Fruit fly (Drosophila melanogaster): ENCODE measurements around the gene CG13841.

Gene CG13841

DNA sequence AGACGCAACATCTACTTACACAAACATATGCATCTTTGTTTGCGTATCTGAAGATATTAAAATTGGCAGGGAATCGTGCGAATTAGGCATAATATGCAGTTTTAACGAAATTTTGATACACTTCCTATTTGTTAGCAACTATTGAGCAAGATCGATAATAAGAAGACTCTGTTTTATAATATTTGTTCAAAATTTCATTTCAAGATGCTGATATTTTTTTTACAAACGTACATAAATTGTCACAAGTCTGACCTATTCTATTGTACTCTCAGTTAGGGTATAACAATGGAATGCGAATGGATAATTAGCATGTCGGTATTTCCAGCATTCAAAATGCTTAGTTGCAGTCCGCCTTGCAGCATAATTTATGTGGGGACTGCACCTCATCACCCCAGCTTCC is 39.6 kb downstream of the CG13841 start (continued):
- TF ChIP-seq sna (GFP tag; IDR thresholded peaks at IDR 0.05; ENCODE audit: partially characterized antibody) (no peak), Camta (GFP tag; optimal IDR thresholded peaks at IDR 0.05) (no peak), sisA (GFP tag; IDR thresholded peaks at IDR 0.05) (no peak), cg (GFP tag; optimal IDR thresholded peaks at IDR 0.05) (no peak), CG17912 (GFP tag; optimal IDR thresholded peaks at IDR 0.05) (no peak), vvl (GFP tag; IDR thresholded peaks at IDR 0.05) (peak; percentile 57; the same call in 1 of the 2 replicates), CG18262 (tag; optimal IDR thresholded peaks at IDR 0.05) (peak; percentile 25), Vsx1 (GFP tag; optimal IDR thresholded peaks at IDR 0.05) (no peak), Atf6 (GFP tag; IDR thresholded peaks at IDR 0.05) (no peak), lola (GFP tag; optimal IDR thresholded peaks at IDR 0.05) (no peak), CG10147 (GFP tag; optimal IDR thresholded peaks at IDR 0.05) (no peak), Oli (tag; optimal IDR thresholded peaks at IDR 0.05) (peak; percentile 7), CG9727 (GFP tag; optimal IDR thresholded peaks at IDR 0.05) (no peak), danr (GFP tag; IDR thresholded peaks at IDR 0.05) (no peak), CG13123 (GFP tag; optimal IDR thresholded peaks at IDR 0.05) (no peak), Taf1 (GFP tag; IDR thresholded peaks at IDR 0.05) (no peak), CG1832 (GFP tag; optimal IDR thresholded peaks at IDR 0.05) (no peak), Asciz (GFP tag; optimal IDR thresholded peaks at IDR 0.05) (no peak), CG7786 (GFP tag; optimal IDR thresholded peaks at IDR 0.05) (no peak), CG4820 (GFP tag; optimal IDR thresholded peaks at IDR 0.05) (no peak), bowl (GFP tag; IDR thresholded peaks at IDR 0.05) (no peak), fru (optimal IDR thresholded peaks at IDR 0.05) (no peak), ato (GFP tag; IDR thresholded peaks at IDR 0.05; ENCODE audit: partially characterized antibody) (no peak), Dad (GFP tag; optimal IDR thresholded peaks at IDR 0.05) (no peak), CG12744 (GFP tag; optimal IDR thresholded peaks at IDR 0.05) (no peak), wek (GFP tag; optimal IDR thresholded peaks at IDR 0.05) (no peak), chn (GFP tag; optimal IDR thresholded peaks at IDR 0.05) (no peak), CG8281 (tag; optimal IDR thresholded peaks at IDR 0.05) (no peak), bigmax (GFP tag; optimal IDR thresholded peaks at IDR 0.05) (no peak), tna (GFP tag; IDR thresholded peaks at IDR 0.05; ENCODE audit: partially characterized antibody) (no peak), slbo (GFP tag; IDR thresholded peaks at IDR 0.05) (0 out of 2 replicates have a peak, but pooled peaks have one; percentile 11), CG10565 (GFP tag; optimal IDR thresholded peaks at IDR 0.05) (no peak), CkIIα-i1 (GFP tag; IDR thresholded peaks at IDR 0.05) (no peak), CG8089 (GFP tag; optimal IDR thresholded peaks at IDR 0.05) (no peak), unpg (GFP tag; optimal IDR thresholded peaks at IDR 0.05) (no peak), ERR (GFP tag; optimal IDR thresholded peaks at IDR 0.05) (no peak), H15 (GFP tag; IDR thresholded peaks at IDR 0.05) (no peak), CG2202 (tag; optimal IDR thresholded peaks at IDR 0.05) (no peak), CG13624 (GFP tag; optimal IDR thresholded peaks at IDR 0.05) (peak; percentile 2), kay (GFP tag; optimal IDR thresholded peaks at IDR 0.05) (no peak), chif (GFP tag; optimal IDR thresholded peaks at IDR 0.05) (no peak), Nf-YB (GFP tag; optimal IDR thresholded peaks at IDR 0.05) (no peak), twi (tag; optimal IDR thresholded peaks at IDR 0.05) (no peak), CG14710 (tag; optimal IDR thresholded peaks at IDR 0.05) (no peak), CG2129 (GFP tag; IDR thresholded peaks at IDR 0.05; ENCODE audit: partially characterized antibody) (no peak), CG7556 (GFP tag; optimal IDR thresholded peaks at IDR 0.05) (no peak), yki (optimal IDR thresholded peaks at IDR 0.05) (no peak), lab (GFP tag; optimal IDR thresholded peaks at IDR 0.05) (no peak), CG14441 (GFP tag; IDR thresholded peaks at IDR 0.05) (peak; percentile 32; the same call in 1 of the 2 replicates), Dfd (GFP tag; optimal IDR thresholded peaks at IDR 0.05) (no peak), Lhr (GFP tag; optimal IDR thresholded peaks at IDR 0.05) (no peak), CG15601 (tag; optimal IDR thresholded peaks at IDR 0.05) (no peak)
